Worm (Caenorhabditis elegans) whole organism, young adult: ENCODE data around the gene F12E12.6.

Experiments used
- D2030.7 ChIP-seq: fragments of 200-800 bp; sonication (Bioruptor generic); IDR thresholded peaks from 2 replicates; pipeline ENCODE4 v1.3.6; 2022; ENCODE audit warnings: missing genetic modification reagents, missing genetic modification characterization, missing compliant biosample characterization
- F23B12.7 ChIP-seq: sonication (generic microtip); optimal IDR thresholded peaks from 2 replicates; lab custom pipeline; 2017; ENCODE audit warnings: missing genetic modification characterization, mild to moderate bottlenecking, missing compliant biosample characterization, antibody characterized with exemption, moderate library complexity; ENCODE audit not compliant: insufficient read depth
- F55B11.4 ChIP-seq: sonication (generic microtip); optimal IDR thresholded peaks from 2 replicates; lab custom pipeline; 2016; ENCODE audit warnings: missing compliant biosample characterization, missing genetic modification characterization, borderline replicate concordance; ENCODE audit not compliant: insufficient read depth
- F57C9.4 ChIP-seq: sonication (generic microtip); optimal IDR thresholded peaks from 2 replicates; lab custom pipeline; 2017; ENCODE audit warnings: mild to moderate bottlenecking, missing genetic modification characterization, missing compliant biosample characterization
- Y79H2A.3 ChIP-seq: fragments of 200-800 bp; sonication (Bioruptor generic); conservative IDR thresholded peaks from 2 replicates; pipeline ENCODE4 v1.3.6; 2022; ENCODE audit warnings: missing genetic modification reagents, missing genetic modification characterization, missing compliant biosample characterization
- ama-1 ChIP-seq, 3 experiments: fragments of 150-350 bp in 1 of 3; sonication (generic microtip) in 2 of 3; optimal IDR thresholded peaks; 2 replicates each; lab custom pipeline; 2014 to 2018; ENCODE audit warnings: missing biosample characterization in 2 of 3, missing genetic modification characterization in 2 of 3, missing genetic modification reagents in 2 of 3
- aptf-2 ChIP-seq: fragments of 200-800 bp; sonication (Bioruptor generic); conservative IDR thresholded peaks from 2 replicates; pipeline ENCODE4 v1.3.6; 2022; ENCODE audit warnings: missing genetic modification reagents, missing genetic modification characterization, missing compliant biosample characterization
- attf-6 ChIP-seq: fragments of 200-800 bp; sonication (Bioruptor generic); IDR thresholded peaks from 2 replicates; pipeline ENCODE4 v1.3.6; 2022; ENCODE audit warnings: missing genetic modification reagents, missing genetic modification characterization, missing compliant biosample characterization
- ceh-100 ChIP-seq: fragments of 200-800 bp; sonication (Bioruptor generic); IDR thresholded peaks from 2 replicates; pipeline ENCODE4 v1.3.6; 2022; ENCODE audit warnings: missing genetic modification reagents, missing genetic modification characterization, missing compliant biosample characterization
- ceh-27 ChIP-seq: fragments of 200-800 bp; sonication (Bioruptor generic); optimal IDR thresholded peaks from 2 replicates; lab custom pipeline; 2018; ENCODE audit warnings: mild to moderate bottlenecking, missing genetic modification characterization, moderate library complexity, missing compliant biosample characterization
- ceh-40 ChIP-seq: fragments of 200-800 bp; sonication (Bioruptor generic); IDR thresholded peaks from 2 replicates; pipeline ENCODE4 v1.3.6; 2022; ENCODE audit warnings: missing genetic modification characterization, missing compliant biosample characterization
- egl-44 ChIP-seq: fragments of 200-800 bp; sonication (Bioruptor generic); IDR thresholded peaks from 2 replicates; pipeline ENCODE4 v1.3.6; 2022; ENCODE audit warnings: missing genetic modification reagents, missing genetic modification characterization, missing compliant biosample characterization
- fkh-3 ChIP-seq: sonication (generic microtip); optimal IDR thresholded peaks from 2 replicates; lab custom pipeline; 2016; ENCODE audit warnings: mild to moderate bottlenecking, missing genetic modification characterization, missing compliant biosample characterization
- hmg-1.2 ChIP-seq: fragments of 200-800 bp; sonication (Bioruptor generic); IDR thresholded peaks from 2 replicates; pipeline ENCODE4 v1.3.6; 2022; ENCODE audit warnings: missing genetic modification reagents, missing genetic modification characterization, missing compliant biosample characterization
- hrde-1 ChIP-seq: sonication (generic microtip); optimal IDR thresholded peaks from 2 replicates; lab custom pipeline; 2016; ENCODE audit warnings: missing genetic modification characterization, mild to moderate bottlenecking, missing compliant biosample characterization, moderate library complexity, missing genotype, missing genetic modification reagents, borderline replicate concordance
- hsf-1 ChIP-seq: fragments of 200-800 bp; sonication (Bioruptor generic); IDR thresholded peaks from 2 replicates; pipeline ENCODE4 v1.3.6; 2022; ENCODE audit warnings: missing genetic modification reagents, missing genetic modification characterization, missing compliant biosample characterization
- lin-26 ChIP-seq: fragments of 200-800 bp; sonication (Bioruptor generic); IDR thresholded peaks from 2 replicates; pipeline ENCODE4 v1.3.6; 2022; ENCODE audit warnings: missing genetic modification reagents, missing genetic modification characterization, missing compliant biosample characterization
- lin-40 ChIP-seq: sonication (generic microtip); optimal IDR thresholded peaks from 2 replicates; lab custom pipeline; 2016; ENCODE audit warnings: missing genetic modification characterization, mild to moderate bottlenecking, missing compliant biosample characterization, missing genotype, missing genetic modification reagents
- lir-1 ChIP-seq: fragments of 200-800 bp; sonication (Bioruptor generic); conservative IDR thresholded peaks from 2 replicates; pipeline ENCODE4 v1.3.6; 2022; ENCODE audit warnings: missing genetic modification reagents, missing genetic modification characterization, missing compliant biosample characterization
- madf-10 ChIP-seq: sonication (generic microtip); optimal IDR thresholded peaks from 2 replicates; lab custom pipeline; 2016; ENCODE audit warnings: mild to moderate bottlenecking, missing genetic modification characterization, missing compliant biosample characterization
- madf-6 ChIP-seq: fragments of 200-800 bp; sonication (Bioruptor generic); IDR thresholded peaks from 2 replicates; pipeline ENCODE4 v1.3.6; 2022; ENCODE audit warnings: missing genetic modification reagents, missing genetic modification characterization, missing compliant biosample characterization
- madf-8 ChIP-seq: fragments of 200-800 bp; sonication (Bioruptor generic); conservative IDR thresholded peaks from 2 replicates; pipeline ENCODE4 v1.3.6; 2022; ENCODE audit warnings: missing genetic modification reagents, missing genetic modification characterization, missing compliant biosample characterization
- mcd-1 ChIP-seq: fragments of 200-800 bp; sonication (Bioruptor generic); IDR thresholded peaks from 2 replicates; pipeline ENCODE4 v1.3.6; 2022; ENCODE audit warnings: missing genetic modification reagents, missing genetic modification characterization, missing compliant biosample characterization
- mel-28 ChIP-seq: sonication (generic microtip); optimal IDR thresholded peaks from 2 replicates; lab custom pipeline; 2016; ENCODE audit warnings: borderline replicate concordance, mild to moderate bottlenecking, missing genetic modification characterization, missing compliant biosample characterization
- nfya-2 ChIP-seq: fragments of 200-800 bp; sonication (Bioruptor generic); IDR thresholded peaks from 2 replicates; pipeline ENCODE4 v1.3.6; 2022; ENCODE audit warnings: missing genetic modification reagents, missing genetic modification characterization, missing compliant biosample characterization
- nfyb-1 ChIP-seq: fragments of 200-800 bp; sonication (Bioruptor generic); IDR thresholded peaks from 2 replicates; pipeline ENCODE4 v1.3.6; 2022; ENCODE audit warnings: missing genetic modification reagents, missing genetic modification characterization, missing compliant biosample characterization
- nhr-120 ChIP-seq: fragments of 200-800 bp; sonication (Bioruptor generic); IDR thresholded peaks from 2 replicates; pipeline ENCODE4 v1.3.6; 2022; ENCODE audit warnings: missing genetic modification characterization, missing compliant biosample characterization
- nhr-27 ChIP-seq: fragments of 200-800 bp; sonication (Bioruptor generic); optimal IDR thresholded peaks from 2 replicates; lab custom pipeline; 2018; ENCODE audit warnings: mild to moderate bottlenecking, missing genetic modification characterization, moderate library complexity, missing compliant biosample characterization
- pha-4 ChIP-seq: fragments of 150-350 bp; sonication (generic microtip); optimal IDR thresholded peaks from 2 replicates; lab custom pipeline; 2014; ENCODE audit warnings: missing biosample characterization, missing genetic modification reagents, missing genetic modification characterization
- snpc-1.3 ChIP-seq: sonication (generic microtip); optimal IDR thresholded peaks from 2 replicates; lab custom pipeline; 2017; ENCODE audit warnings: missing genetic modification characterization, mild to moderate bottlenecking, missing compliant biosample characterization, antibody characterized with exemption, moderate library complexity, missing genotype, missing genetic modification reagents; ENCODE audit not compliant: insufficient read depth

F12E12.6 gene

ce11 chrII:3731723-3732122 is 5.0 kb downstream of the F12E12.6 start, which contains the start of the genes sdz-12 and bath-31:
Gene sdz-12, minus strand, starts transcription at chrII:3731823.
Gene bath-31, plus strand, starts transcription at chrII:3731973.
- no peak for TF ChIP-seq nhr-27 (tag; lab: Kevin White, UChicago)
- no peak for TF ChIP-seq attf-6 (GFP tag; lab: Robert Waterston, UW)

ce11 chrII:3727996-3728395 is 8.7 kb downstream of the F12E12.6 start, which contains the start of gene C46E10.8:
Gene C46E10.8, minus strand, starts transcription at chrII:3728096.
- TF ChIP-seq fkh-3, result no peak
- no peak for TF ChIP-seq ceh-40
- TF ChIP-seq hsf-1 (GFP tag; lab: Robert Waterston, UW), result no peak
- no peak for TF ChIP-seq pha-4 (tag; lab: Kevin White, UChicago)
- no peak for TF ChIP-seq nhr-120 (GFP tag; lab: Robert Waterston, UW)
- no peak for TF ChIP-seq ceh-27

- no peak for TF ChIP-seq lin-40 (tag; lab: Kevin White, UChicago)
- TF ChIP-seq hmg-1.2, result no peak
- no peak for TF ChIP-seq nfya-2 (GFP tag; lab: Robert Waterston, UW)
- no peak for TF ChIP-seq F23B12.7 (tag; lab: Kevin White, UChicago)
- TF ChIP-seq hsf-1 (GFP tag; lab: Robert Waterston, UW), result no peak
- TF ChIP-seq egl-44 (GFP tag; lab: Robert Waterston, UW), result no peak
- no peak for TF ChIP-seq madf-6 (GFP tag; lab: Robert Waterston, UW)
- no peak for TF ChIP-seq madf-8 (GFP tag; lab: Robert Waterston, UW)
- no peak for TF ChIP-seq fkh-3
These were observed 12.5 kb downstream of the F12E12.6 start, which contains the start of gene C46E10.1 for ce11 chrII:3724175-3724715. Gene C46E10.1, plus strand, starts transcription at chrII:3724225.

DNA sequence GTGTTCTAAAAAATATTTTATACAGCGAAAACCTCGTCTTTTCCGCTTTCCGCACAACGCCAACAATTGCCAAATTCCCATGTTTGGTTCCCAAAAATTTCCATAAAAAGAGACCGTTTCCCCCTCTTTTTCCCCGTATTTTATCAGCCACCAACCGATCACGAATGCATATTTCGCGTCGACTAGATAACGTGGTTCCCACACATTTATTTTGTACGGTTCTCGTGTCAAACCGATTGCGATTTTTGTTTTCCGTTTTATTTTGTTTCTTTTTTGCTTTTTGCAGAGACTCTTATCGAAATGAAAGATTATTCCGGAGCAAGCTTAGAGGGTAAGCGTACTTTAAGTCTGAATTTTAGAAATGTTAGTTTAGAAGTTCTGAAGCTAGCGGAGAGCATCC is 15.7 kb downstream of the F12E12.6 start, which contains the start of gene C46E10.3:
Gene C46E10.3, plus strand, starts transcription at position 301 of the 400 bp plus-strand sequence.
- TF ChIP-seq mel-28 (tag; lab: Kevin White, UChicago) (no peak), lin-40 (tag; lab: Kevin White, UChicago) (no peak), madf-10 (tag; lab: Kevin White, UChicago) (no peak), Y79H2A.3 (GFP tag; lab: Robert Waterston, UW) (no peak), snpc-1.3 (tag; lab: Kevin White, UChicago) (no peak), F57C9.4 (tag; lab: Kevin White, UChicago) (no peak), F55B11.4 (tag; lab: Kevin White, UChicago) (no peak), aptf-2 (GFP tag; lab: Robert Waterston, UW) (no peak), ama-1 (optimal IDR thresholded peaks at IDR 0.05; lab: Kevin White, UChicago) (no peak), ama-1 (GFP tag; optimal IDR thresholded peaks at IDR 0.05; lab: Kevin White, UChicago) (no peak), lin-26 (no peak), lir-1 (GFP tag; lab: Robert Waterston, UW) (no peak), hrde-1 (tag; lab: Kevin White, UChicago) (no peak)
- TF ChIP-seq, all 124 proteins: peak for 0

ce11 chrII:3716961-3717360 is 19.8 kb downstream of the F12E12.6 start, which contains the start of gene fbxc-52:
Gene fbxc-52, plus strand, starts transcription at chrII:3717261.
- TF ChIP-seq nfyb-1 (GFP tag; lab: Robert Waterston, UW) (0 out of 2 replicates have a peak, but pooled peaks have one; percentile 11), ceh-100 (GFP tag; lab: Robert Waterston, UW) (no peak), snpc-1.3 (tag; lab: Kevin White, UChicago) (no peak), D2030.7 (GFP tag; lab: Robert Waterston, UW) (no peak), lin-40 (tag; lab: Kevin White, UChicago) (no peak), mcd-1 (no peak)
